Worm (Caenorhabditis elegans) whole organism, L1 larva: ENCODE data around the gene fpn-1.2.

Experiments
- C04F5.9 ChIP-seq: sonication (generic microtip); optimal IDR thresholded peaks from 2 replicates; lab custom pipeline; 2016; ENCODE audit warnings: missing genetic modification characterization, missing compliant biosample characterization
- C16A3.4 ChIP-seq: fragments of 150-350 bp; optimal IDR thresholded peaks from 2 replicates; lab custom pipeline; 2014; ENCODE audit warnings: missing biosample characterization, missing genetic modification characterization
- F16B12.6 ChIP-seq: fragments of 150-350 bp; optimal IDR thresholded peaks from 2 replicates; lab custom pipeline; 2014; ENCODE audit warnings: missing biosample characterization, missing genetic modification characterization
- Y116A8C.19 ChIP-seq: sonication (generic microtip); optimal IDR thresholded peaks from 2 replicates; lab custom pipeline; 2016; ENCODE audit warnings: missing compliant biosample characterization, missing genetic modification characterization, borderline replicate concordance
- aha-1 ChIP-seq: fragments of 150-350 bp; optimal IDR thresholded peaks from 2 replicates; lab custom pipeline; 2014; ENCODE audit warnings: missing biosample characterization, missing genetic modification characterization
- alr-1 ChIP-seq: fragments of 200-800 bp; sonication (Bioruptor generic); optimal IDR thresholded peaks from 2 replicates; lab custom pipeline; 2018; ENCODE audit warnings: borderline replicate concordance, mild to moderate bottlenecking, missing genetic modification characterization, missing compliant biosample characterization
- ama-1 ChIP-seq: fragments of 150-350 bp; optimal IDR thresholded peaks from 2 replicates; lab custom pipeline; 2014
- blmp-1 ChIP-seq: fragments of 150-350 bp; optimal IDR thresholded peaks from 2 replicates; lab custom pipeline; 2014; ENCODE audit warnings: missing biosample characterization, missing genetic modification characterization
- ceh-82 ChIP-seq, 3 experiments: fragments of 150-350 bp in 1 of 3; sonication (generic microtip) in 2 of 3; optimal IDR thresholded peaks; 2 replicates each; lab custom pipeline; 2014 to 2017; ENCODE audit warnings: missing biosample characterization in 3 of 3, missing genetic modification characterization in 3 of 3
- dpl-1 ChIP-seq, 3 experiments: fragments of 150-350 bp in 2 of 3; sonication (generic microtip) in 1 of 3; optimal IDR thresholded peaks; 2 replicates each; lab custom pipeline; 2014 to 2017; ENCODE audit warnings: missing biosample characterization in 3 of 3, missing genetic modification characterization in 3 of 3, missing genetic modification reagents in 3 of 3
- dsc-1 ChIP-seq: sonication (generic microtip); optimal IDR thresholded peaks from 2 replicates; lab custom pipeline; 2016; ENCODE audit warnings: mild to moderate bottlenecking, missing genetic modification characterization, missing compliant biosample characterization
- efl-1 ChIP-seq, 4 experiments: fragments of 150-350 bp; optimal IDR thresholded peaks in 3 of 4; peaks in 1 of 4; 1 replicate in 1 of 4; 2 replicates in 3 of 4; lab custom pipeline; 2014; ENCODE audit warnings: missing biosample characterization in 2 of 4, missing genetic modification characterization in 2 of 4, missing genetic modification reagents in 2 of 4
- egl-13 ChIP-seq: sonication (generic microtip); optimal IDR thresholded peaks from 2 replicates; lab custom pipeline; 2016; ENCODE audit warnings: missing genotype, missing genetic modification reagents, missing genetic modification characterization, missing compliant biosample characterization
- elt-2 ChIP-seq: sonication (generic microtip); optimal IDR thresholded peaks from 2 replicates; lab custom pipeline; 2016; ENCODE audit warnings: missing genetic modification characterization, mild to moderate bottlenecking, inconsistent platforms, missing compliant biosample characterization, missing genetic modification reagents
- fkh-10 ChIP-seq: sonication (generic microtip); optimal IDR thresholded peaks from 2 replicates; lab custom pipeline; 2017; ENCODE audit warnings: missing biosample characterization, missing genetic modification reagents, missing genetic modification characterization
- fkh-4 ChIP-seq: sonication (generic microtip); optimal IDR thresholded peaks from 2 replicates; lab custom pipeline; 2016; ENCODE audit warnings: missing compliant biosample characterization, missing genetic modification characterization, borderline replicate concordance
- fkh-8 ChIP-seq: sonication (generic microtip); optimal IDR thresholded peaks from 2 replicates; lab custom pipeline; 2016; ENCODE audit warnings: mild to moderate bottlenecking, missing genetic modification characterization, missing compliant biosample characterization
- irx-1 ChIP-seq: sonication (generic microtip); optimal IDR thresholded peaks from 2 replicates; lab custom pipeline; 2016; ENCODE audit warnings: missing genetic modification characterization, missing compliant biosample characterization
- lin-13 ChIP-seq: fragments of 150-350 bp; optimal IDR thresholded peaks from 2 replicates; lab custom pipeline; 2014; ENCODE audit warnings: missing biosample characterization, missing genetic modification reagents, missing genetic modification characterization
- lin-14 ChIP-seq: fragments of 200-800 bp; sonication (Bioruptor generic); optimal IDR thresholded peaks from 2 replicates; lab custom pipeline; 2018; ENCODE audit warnings: mild to moderate bottlenecking, missing genetic modification characterization, moderate library complexity, missing compliant biosample characterization
- lin-15B ChIP-seq: fragments of 150-350 bp; sonication (generic microtip); optimal IDR thresholded peaks from 3 replicates; lab custom pipeline; 2014; ENCODE audit warnings: missing biosample characterization, missing genetic modification characterization
- lin-35 ChIP-seq, 2 experiments: fragments of 150-350 bp; optimal IDR thresholded peaks; 2 replicates each; lab custom pipeline; 2014; ENCODE audit warnings: missing biosample characterization in 2 of 2, missing genetic modification characterization in 2 of 2, missing genetic modification reagents in 2 of 2
- lin-39 ChIP-seq: fragments of 150-350 bp; optimal IDR thresholded peaks from 2 replicates; lab custom pipeline; 2014; ENCODE audit warnings: missing biosample characterization, missing genetic modification reagents, missing genetic modification characterization
- lir-3 ChIP-seq: sonication (generic microtip); optimal IDR thresholded peaks from 2 replicates; lab custom pipeline; 2016; ENCODE audit warnings: mild to moderate bottlenecking, missing genetic modification characterization, moderate library complexity, missing compliant biosample characterization; ENCODE audit not compliant: poor library complexity
- lsy-2 ChIP-seq, 2 experiments: fragments of 150-350 bp; optimal IDR thresholded peaks; 2 replicates each; lab custom pipeline; 2014; ENCODE audit warnings: missing biosample characterization in 2 of 2, missing genetic modification characterization in 2 of 2
- mdl-1 ChIP-seq, 2 experiments: fragments of 150-350 bp; optimal IDR thresholded peaks; 2 replicates each; lab custom pipeline; 2014 to 2017; ENCODE audit warnings: missing biosample characterization in 2 of 2, missing genetic modification characterization in 2 of 2, inconsistent platforms in 1 of 2
- mep-1 ChIP-seq: fragments of 150-350 bp; optimal IDR thresholded peaks from 2 replicates; lab custom pipeline; 2014; ENCODE audit warnings: missing biosample characterization, missing genetic modification characterization
- nhr-19 ChIP-seq: fragments of 200-800 bp; sonication (Bioruptor generic); conservative IDR thresholded peaks from 2 replicates; pipeline ENCODE4 v1.3.6; 2022; ENCODE audit warnings: missing genetic modification characterization, missing compliant biosample characterization
- nhr-20 ChIP-seq: sonication (generic microtip); optimal IDR thresholded peaks from 2 replicates; lab custom pipeline; 2016; ENCODE audit warnings: mild to moderate bottlenecking, missing genetic modification characterization, missing compliant biosample characterization
- nhr-47 ChIP-seq: sonication (generic microtip); optimal IDR thresholded peaks from 2 replicates; lab custom pipeline; 2016; ENCODE audit warnings: mild to moderate bottlenecking, missing genetic modification characterization, moderate library complexity, missing compliant biosample characterization
- nhr-71 ChIP-seq: sonication (generic microtip); optimal IDR thresholded peaks from 2 replicates; lab custom pipeline; 2016; ENCODE audit warnings: mild to moderate bottlenecking, missing genetic modification characterization, moderate library complexity, missing compliant biosample characterization
- nhr-76 ChIP-seq: sonication (generic microtip); optimal IDR thresholded peaks from 2 replicates; lab custom pipeline; 2017; ENCODE audit warnings: missing biosample characterization, missing genetic modification characterization
- nhr-77 ChIP-seq: fragments of 150-350 bp; optimal IDR thresholded peaks from 2 replicates; lab custom pipeline; 2014; ENCODE audit warnings: missing biosample characterization, missing genetic modification characterization
- nhr-85 ChIP-seq: sonication (generic microtip); peaks from one replicate; lab custom pipeline; 2016; ENCODE audit warnings: missing genetic modification characterization, inconsistent platforms, missing compliant biosample characterization
- nhr-90 ChIP-seq: sonication (generic microtip); optimal IDR thresholded peaks from 2 replicates; lab custom pipeline; 2016; ENCODE audit warnings: mild to moderate bottlenecking, missing genetic modification characterization, missing compliant biosample characterization; ENCODE audit not compliant: poor library complexity
- rnt-1 ChIP-seq: sonication (generic microtip); optimal IDR thresholded peaks from 2 replicates; lab custom pipeline; 2016; ENCODE audit warnings: mild to moderate bottlenecking, missing genetic modification characterization, moderate library complexity, missing compliant biosample characterization
- snpc-4 ChIP-seq: fragments of 150-350 bp; optimal IDR thresholded peaks from 2 replicates; lab custom pipeline; 2014; ENCODE audit warnings: missing biosample characterization, missing genetic modification characterization
- snu-23 ChIP-seq: sonication (generic microtip); optimal IDR thresholded peaks from 2 replicates; lab custom pipeline; 2016; ENCODE audit warnings: missing genetic modification characterization, missing compliant biosample characterization
- sox-4 ChIP-seq: sonication (generic microtip); optimal IDR thresholded peaks from 2 replicates; lab custom pipeline; 2016; ENCODE audit warnings: missing genetic modification characterization, missing compliant biosample characterization
- sup-37 ChIP-seq: fragments of 200-800 bp; sonication (Bioruptor generic); optimal IDR thresholded peaks from 2 replicates; lab custom pipeline; 2018; ENCODE audit warnings: mild to moderate bottlenecking, missing genetic modification characterization, missing compliant biosample characterization
- swsn-7 ChIP-seq: sonication (generic microtip); optimal IDR thresholded peaks from 2 replicates; lab custom pipeline; 2016; ENCODE audit warnings: missing genetic modification characterization, missing compliant biosample characterization
- tbx-2 ChIP-seq: sonication (generic microtip); optimal IDR thresholded peaks from 2 replicates; lab custom pipeline; 2016; ENCODE audit warnings: missing genetic modification characterization, missing compliant biosample characterization
- unc-30 ChIP-seq: sonication (generic microtip); optimal IDR thresholded peaks from 2 replicates; lab custom pipeline; 2017; ENCODE audit warnings: missing biosample characterization, missing genetic modification characterization
- unc-62 ChIP-seq: fragments of 150-350 bp; optimal IDR thresholded peaks from 2 replicates; lab custom pipeline; 2014; ENCODE audit warnings: missing biosample characterization, missing genetic modification reagents, missing genetic modification characterization
- unc-86 ChIP-seq: sonication (generic microtip); optimal IDR thresholded peaks from 2 replicates; lab custom pipeline; 2016; ENCODE audit warnings: missing genetic modification characterization, missing compliant biosample characterization
- unc-98 ChIP-seq: fragments of 200-800 bp; sonication (Bioruptor generic); IDR thresholded peaks from 2 replicates; pipeline ENCODE4 v1.3.6; 2022; ENCODE audit warnings: missing genetic modification characterization, missing compliant biosample characterization
- zag-1 ChIP-seq: fragments of 150-350 bp; optimal IDR thresholded peaks from 2 replicates; lab custom pipeline; 2014; ENCODE audit warnings: missing biosample characterization, missing genetic modification characterization
- ztf-11 ChIP-seq, 2 experiments: sonication (generic microtip); optimal IDR thresholded peaks; 2 replicates each; lab custom pipeline; 2016 to 2017; ENCODE audit warnings: missing genetic modification characterization in 2 of 2, missing biosample characterization in 1 of 2, missing compliant biosample characterization in 1 of 2
- ztf-4 ChIP-seq: fragments of 150-350 bp; optimal IDR thresholded peaks from 2 replicates; lab custom pipeline; 2014; ENCODE audit warnings: missing biosample characterization, missing genetic modification characterization

The fpn-1.2 gene

ce11 chrV:1476284-1476792 is 11.8 kb upstream of the fpn-1.2 start:
- TF ChIP-seq nhr-85 (tag; lab: Kevin White, UChicago) (peak; percentile 29), F16B12.6 (no peak), efl-1 (optimal IDR thresholded peaks at IDR 0.05; lab: Kevin White, UChicago) (no peak), efl-1 (GFP tag; optimal IDR thresholded peaks at IDR 0.05 in 1 of 2; lab: Kevin White, UChicago) (no peak)

- TF ChIP-seq blmp-1 (tag; lab: Kevin White, UChicago) (peak; percentile 49), ztf-4 (tag; lab: Kevin White, UChicago) (peak; percentile 72), lir-3 (tag; lab: Kevin White, UChicago) (no peak), tbx-2 (tag; lab: Kevin White, UChicago) (peak; percentile 68), swsn-7 (tag; lab: Kevin White, UChicago) (peak; percentile 60), unc-30 (tag; lab: Kevin White, UChicago) (no peak), nhr-20 (tag; lab: Kevin White, UChicago) (peak; percentile 40), nhr-77 (peak; percentile 59), efl-1 (optimal IDR thresholded peaks at IDR 0.05; lab: Kevin White, UChicago) (peak; percentile 49 to 57), efl-1 (GFP tag; optimal IDR thresholded peaks at IDR 0.05 in 1 of 2; lab: Kevin White, UChicago) (peak; percentile 40 to 93), unc-62 (no peak), egl-13 (no peak), ceh-82 (tag; optimal IDR thresholded peaks at IDR 0.05; lab: Kevin White, UChicago) (peak in 2 of 3 experiments; percentile 69 to 78), fkh-10 (no peak), ztf-11 (tag; optimal IDR thresholded peaks at IDR 0.05; lab: Kevin White, UChicago) (peak in 1 of 2 experiments; percentile 54), dpl-1 (GFP tag; optimal IDR thresholded peaks at IDR 0.05; lab: Kevin White, UChicago) (peak; percentile 2 to 35 (median 19)), sox-4 (tag; lab: Kevin White, UChicago) (no peak), ama-1 (lab: Kevin White, UChicago) (no peak), fkh-4 (no peak), nhr-76 (tag; lab: Kevin White, UChicago) (no peak), irx-1 (tag; lab: Kevin White, UChicago) (peak; percentile 29), C04F5.9 (tag; lab: Kevin White, UChicago) (no peak), dsc-1 (peak; percentile 46), nhr-85 (tag; lab: Kevin White, UChicago) (peak; percentile 74), alr-1 (tag; lab: Kevin White, UChicago) (no peak), fkh-8 (tag; lab: Kevin White, UChicago) (peak; percentile 45), nhr-71 (tag; lab: Kevin White, UChicago) (peak; percentile 82), lin-13 (peak; percentile 34), rnt-1 (tag; lab: Kevin White, UChicago) (peak; percentile 49), unc-98 (GFP tag; lab: Robert Waterston, UW) (no peak), sup-37 (GFP tag; lab: Kevin White, UChicago) (no peak), nhr-47 (tag; lab: Kevin White, UChicago) (peak; percentile 72), C16A3.4 (tag; lab: Kevin White, UChicago) (peak; percentile 35), lin-39 (tag; lab: Kevin White, UChicago) (no peak), nhr-19 (GFP tag; lab: Robert Waterston, UW) (no peak; the same call in 1 of the 2 replicates), snu-23 (peak; percentile 80), zag-1 (tag; lab: Kevin White, UChicago) (no peak), aha-1 (no peak), Y116A8C.19 (tag; lab: Kevin White, UChicago) (no peak), snpc-4 (tag; lab: Kevin White, UChicago) (no peak), lin-35 (GFP tag; optimal IDR thresholded peaks at IDR 0.05; lab: Kevin White, UChicago) (peak; percentile 45 to 69), lin-14 (GFP tag; lab: Kevin White, UChicago) (peak; percentile 98), nhr-90 (tag; lab: Kevin White, UChicago) (peak; percentile 25), lsy-2 (tag; optimal IDR thresholded peaks at IDR 0.05; lab: Kevin White, UChicago) (peak; percentile 15 to 56), mep-1 (tag; lab: Kevin White, UChicago) (peak; percentile 59), elt-2 (tag; lab: Kevin White, UChicago) (peak; percentile 5), mdl-1 (tag; optimal IDR thresholded peaks at IDR 0.05; lab: Kevin White, UChicago) (peak in 1 of 2 experiments; percentile 47), unc-86 (tag; lab: Kevin White, UChicago) (peak; percentile 65), lin-15B (no peak)
Observed at ce11 chrV:1474486-1475125, 10.1 kb upstream of the fpn-1.2 start, which contains the start of the genes F53E2.2 and unc-60. F53E2.2 (plus strand) TSS chrV:1475086. unc-60 (plus strand) TSS chrV:1475086.
